Fruit fly (Drosophila melanogaster): ENCODE data around the gene CG15563.

CG15563 gene

DNA sequence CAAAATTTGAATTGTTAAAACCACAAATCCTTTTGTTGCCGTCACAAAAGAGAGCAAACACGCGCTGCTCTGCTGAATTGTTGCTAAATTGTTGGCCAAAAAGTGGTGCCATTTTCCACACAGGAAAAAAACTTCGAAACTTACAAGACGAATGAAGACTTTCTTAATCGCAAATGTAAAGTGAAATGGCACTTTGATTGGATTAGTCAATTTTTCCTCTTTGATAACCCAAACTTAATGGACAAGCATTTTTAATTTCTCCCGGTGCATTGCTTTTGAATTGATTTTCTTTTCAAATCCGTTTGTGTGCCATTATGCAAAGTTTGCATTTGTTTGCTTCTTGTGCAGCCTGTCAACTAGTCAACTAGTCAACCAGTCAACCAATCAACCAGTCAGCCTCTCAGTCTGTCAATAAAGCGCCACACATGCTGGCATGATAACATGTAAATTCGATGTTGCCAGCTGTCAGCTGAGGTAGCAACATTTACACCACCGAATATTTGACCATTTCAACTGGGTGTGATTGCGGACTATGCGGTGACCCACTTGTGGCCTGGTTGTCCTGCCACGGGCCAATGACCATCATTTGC is 11.0 kb upstream of the CG15563 start (continued):
- peak in 1 of 2 experiments; percentile 17 for TF ChIP-seq Hr51 (GFP tag; optimal IDR thresholded peaks at IDR 0.05)
- TF ChIP-seq unpg (GFP tag; optimal IDR thresholded peaks at IDR 0.05) = no peak
- TF ChIP-seq Meics (GFP tag; optimal IDR thresholded peaks at IDR 0.05) = no peak
- TF ChIP-seq CG18011 (GFP tag; optimal IDR thresholded peaks at IDR 0.05) = no peak
- no peak for TF ChIP-seq B-H1 (GFP tag; IDR thresholded peaks at IDR 0.05)
- no peak for TF ChIP-seq Bdp1 (GFP tag; optimal IDR thresholded peaks at IDR 0.05)
- TF ChIP-seq disco-r (GFP tag; optimal IDR thresholded peaks at IDR 0.05) = no peak
- no peak for TF ChIP-seq luna (GFP tag; optimal IDR thresholded peaks at IDR 0.05)
- no peak for TF ChIP-seq D19B (GFP tag; optimal IDR thresholded peaks at IDR 0.05)
- peak; percentile 68 for TF ChIP-seq Drgx (GFP tag; IDR thresholded peaks at IDR 0.05)
- TF ChIP-seq hb (GFP tag; IDR thresholded peaks at IDR 0.05; ENCODE audit: partially characterized antibody) = no peak
- TF ChIP-seq CG13123 (GFP tag; optimal IDR thresholded peaks at IDR 0.05) = no peak
- TF ChIP-seq ewg (GFP tag; optimal IDR thresholded peaks at IDR 0.05) = no peak
- TF ChIP-seq CG9817 (tag; optimal IDR thresholded peaks at IDR 0.05) = no peak
- TF ChIP-seq pum (GFP tag; optimal IDR thresholded peaks at IDR 0.05) = no peak
- no peak for TF ChIP-seq CG4404 (GFP tag; IDR thresholded peaks at IDR 0.05)
- no peak for TF ChIP-seq org-1 (GFP tag; optimal IDR thresholded peaks at IDR 0.05)
- no peak for TF ChIP-seq ara (GFP tag; IDR thresholded peaks at IDR 0.05)
- TF ChIP-seq H2.0 (GFP tag; IDR thresholded peaks at IDR 0.05) = no peak
- no peak for TF ChIP-seq CG9932 (GFP tag; IDR thresholded peaks at IDR 0.05)
- TF ChIP-seq ind (GFP tag; optimal IDR thresholded peaks at IDR 0.05) = no peak
- TF ChIP-seq sd (tag; optimal IDR thresholded peaks at IDR 0.05) = no peak
- TF ChIP-seq CG11093 (GFP tag; IDR thresholded peaks at IDR 0.05) = no peak
- TF ChIP-seq CG14860 (GFP tag; IDR thresholded peaks at IDR 0.05; ENCODE audit: partially characterized antibody) = no peak
- TF ChIP-seq CG7372 (GFP tag; IDR thresholded peaks at IDR 0.05) = no peak
- no peak for TF ChIP-seq Blimp-1 (GFP tag; optimal IDR thresholded peaks at IDR 0.05)
- TF ChIP-seq CG7963 (GFP tag; IDR thresholded peaks at IDR 0.05; ENCODE audit: partially characterized antibody) = no peak
- TF ChIP-seq CG12219 (GFP tag; optimal IDR thresholded peaks at IDR 0.05) = no peak
- TF ChIP-seq pzg (GFP tag; optimal IDR thresholded peaks at IDR 0.05) = no peak
- no peak for TF ChIP-seq gem (tag; optimal IDR thresholded peaks at IDR 0.05)
- peak; percentile 99 for TF ChIP-seq CG8281 (tag; optimal IDR thresholded peaks at IDR 0.05)
- TF ChIP-seq CG11085 (GFP tag; IDR thresholded peaks at IDR 0.05) = no peak
- no peak for TF ChIP-seq CG1024 (GFP tag; IDR thresholded peaks at IDR 0.05)
- TF ChIP-seq CG15601 (tag; optimal IDR thresholded peaks at IDR 0.05) = no peak
- 0 out of 3 replicates have a peak, but pooled peaks have one; percentile 25 for TF ChIP-seq ci (GFP tag; IDR thresholded peaks at IDR 0.05)
- no peak for TF ChIP-seq Elba2 (GFP tag; optimal IDR thresholded peaks at IDR 0.05)
- no peak for TF ChIP-seq fu2 (GFP tag; optimal IDR thresholded peaks at IDR 0.05)
- no peak for TF ChIP-seq nom (GFP tag; optimal IDR thresholded peaks at IDR 0.05)
- no peak for TF ChIP-seq Ets65A (GFP tag)

DNA sequence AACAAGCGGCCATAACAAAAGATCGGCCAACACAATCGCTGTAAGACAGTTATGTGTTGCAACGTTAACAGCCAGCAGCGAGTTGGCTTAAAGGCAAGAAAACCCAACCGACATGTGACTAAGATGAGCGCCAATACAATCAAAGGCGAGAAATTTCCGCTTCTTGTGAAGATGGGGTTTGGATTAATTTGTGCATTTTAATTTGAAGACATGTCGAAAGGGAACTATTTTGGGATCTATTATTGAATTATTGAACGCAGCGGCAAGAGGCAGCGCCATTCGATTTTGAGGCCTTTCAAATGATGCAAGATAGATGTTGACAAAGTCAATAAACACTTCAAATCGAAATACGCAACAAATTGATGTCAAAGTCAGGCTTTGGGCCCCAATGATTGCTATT is 9.0 kb upstream of the CG15563 start:
- peak; percentile 17 for TF ChIP-seq dmrt99B (tag; optimal IDR thresholded peaks at IDR 0.05)
- peak; percentile 16 for TF ChIP-seq Sox102F (GFP tag; optimal IDR thresholded peaks at IDR 0.05)
- TF ChIP-seq sens (GFP tag) = peak; percentile 62
- TF ChIP-seq ac (GFP tag; optimal IDR thresholded peaks at IDR 0.05) = no peak
- 0 out of 3 replicates have a peak, but pooled peaks have one; percentile 25 for TF ChIP-seq otp (GFP tag; IDR thresholded peaks at IDR 0.05)
- TF ChIP-seq CG15601 (tag; optimal IDR thresholded peaks at IDR 0.05) = peak; percentile 11
- peak; percentile 19 for TF ChIP-seq CG6813 (GFP tag; optimal IDR thresholded peaks at IDR 0.05)
- TF ChIP-seq unc-4 (GFP tag; IDR thresholded peaks at IDR 0.05; ENCODE audit: partially characterized antibody) = no peak
- TF ChIP-seq CG6854 (GFP tag; optimal IDR thresholded peaks at IDR 0.05) = no peak
- TF ChIP-seq gem (tag; optimal IDR thresholded peaks at IDR 0.05) = no peak
- peak; percentile 52; the same call in 1 of the 2 replicates for TF ChIP-seq Awh (GFP tag; IDR thresholded peaks at IDR 0.05)
- TF ChIP-seq Asciz (GFP tag; optimal IDR thresholded peaks at IDR 0.05) = peak; percentile 26
- peak; percentile 10 for TF ChIP-seq CG12071 (GFP tag; optimal IDR thresholded peaks at IDR 0.05)
- peak; percentile 59 for TF ChIP-seq CG8281 (tag; optimal IDR thresholded peaks at IDR 0.05)
- TF ChIP-seq Nf-YC (tag; optimal IDR thresholded peaks at IDR 0.05) = no peak
- TF ChIP-seq klu (GFP tag; IDR thresholded peaks at IDR 0.05) = no peak

Measured in whole organism, embryonic.